Worm (Caenorhabditis elegans): ENCODE results near the gene mak-1.

Gene mak-1

DNA sequence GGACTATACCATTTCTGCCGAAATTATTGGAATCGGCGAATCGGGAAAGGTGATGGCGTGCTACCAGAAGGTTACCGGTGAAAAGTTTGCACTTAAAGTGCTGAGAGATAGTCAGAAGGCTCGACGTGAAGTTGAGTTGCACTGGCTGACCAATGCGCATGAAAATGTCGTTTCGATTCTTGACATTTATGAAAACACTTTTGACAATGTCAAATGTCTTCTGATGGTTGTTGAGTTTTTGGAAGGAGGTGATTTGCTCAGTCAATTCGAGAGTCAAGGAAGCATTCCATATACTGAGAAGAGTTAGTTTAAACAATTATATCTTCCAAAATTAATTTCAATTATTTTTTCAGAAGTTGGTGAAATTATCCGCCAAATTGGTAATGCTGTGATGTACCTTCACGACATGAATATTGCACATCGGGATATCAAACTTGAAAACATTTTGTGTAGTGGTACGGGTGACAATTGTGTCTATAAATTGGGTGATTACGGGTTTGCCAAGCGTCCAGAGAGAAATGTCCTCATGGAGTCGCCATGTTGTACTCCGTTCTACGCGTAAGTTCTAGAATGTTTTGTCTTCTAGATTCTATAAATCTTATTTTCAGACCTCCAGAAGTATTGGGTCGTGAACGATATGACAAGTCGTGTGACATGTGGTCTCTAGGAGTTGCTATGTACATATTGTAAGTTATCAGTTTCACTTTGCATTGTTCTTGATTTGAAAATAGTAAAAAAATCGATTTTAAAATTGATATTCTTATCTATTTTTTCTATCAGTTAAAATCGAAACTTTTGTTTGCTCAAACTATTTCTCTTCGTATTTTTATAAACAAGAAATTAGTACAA, 1.8 kb downstream of the mak-1 start (continued):
- TF ChIP-seq snpc-4 (GFP tag; optimal IDR thresholded peaks at IDR 0.05) (no peak), snpc-4 (tag; optimal IDR thresholded peaks at IDR 0.05) (no peak)

DNA sequence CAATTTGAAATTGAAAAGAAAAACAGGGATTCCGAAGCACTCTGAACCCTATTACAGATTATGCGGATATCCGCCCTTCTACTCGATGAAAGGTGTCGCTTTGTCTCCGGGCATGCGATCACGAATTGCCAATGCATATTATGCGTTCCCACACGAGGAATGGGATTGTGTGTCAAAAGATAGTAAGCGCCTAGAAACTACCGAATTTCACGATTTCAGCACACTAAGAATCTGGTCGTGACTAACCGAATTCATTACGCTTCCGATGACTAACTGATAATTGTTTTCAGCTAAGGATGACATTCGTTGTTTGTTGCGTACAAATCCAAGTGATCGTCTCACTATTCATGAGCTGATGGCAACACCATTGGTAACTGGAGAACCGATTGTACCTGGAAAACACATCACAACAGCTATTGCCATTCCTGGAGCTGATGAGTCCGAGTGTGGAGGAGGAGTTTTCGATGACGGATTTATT, 2.5 kb downstream of the mak-1 start:
- TF ChIP-seq ets-4 (GFP tag; optimal IDR thresholded peaks at IDR 0.05) (peak; percentile 70), ZK185.1 (tag; optimal IDR thresholded peaks at IDR 0.05; ENCODE audit: poor library complexity, severe bottlenecking) (peak; percentile 56), gei-17 (GFP tag; optimal IDR thresholded peaks at IDR 0.05) (peak; percentile 37), athp-1 (tag; optimal IDR thresholded peaks at IDR 0.05) (peak; percentile 23), K11D2.4 (GFP tag; IDR thresholded peaks at IDR 0.05) (peak; percentile 44), B0019.2 (GFP tag; conservative IDR thresholded peaks at IDR 0.05) (no peak), dpl-1 (GFP tag; optimal IDR thresholded peaks at IDR 0.05) (no peak), let-526 (GFP tag; IDR thresholded peaks at IDR 0.05) (peak; percentile 44; the same call in 1 of the 2 replicates), F57C9.4 (tag; optimal IDR thresholded peaks at IDR 0.05) (peak; percentile 29), F37B4.10 (GFP tag; IDR thresholded peaks at IDR 0.05) (0 out of 2 replicates have a peak, but pooled peaks have one; percentile 48), aptf-2 (GFP tag; conservative IDR thresholded peaks at IDR 0.05) (peak; percentile 50; the same call in 1 of the 2 replicates), zim-3 (tag; optimal IDR thresholded peaks at IDR 0.05) (peak; percentile 77), fkh-3 (tag; optimal IDR thresholded peaks at IDR 0.05) (peak; percentile 31), Y67H2A.10 (GFP tag; conservative IDR thresholded peaks at IDR 0.05) (no peak), F52B5.7 (tag; optimal IDR thresholded peaks at IDR 0.05) (peak; percentile 24), ama-1 (optimal IDR thresholded peaks at IDR 0.05) (peak; percentile 23), ama-1 (GFP tag; optimal IDR thresholded peaks at IDR 0.05) (no peak), cebp-1 (GFP tag; IDR thresholded peaks at IDR 0.05) (peak; percentile 52), cebp-1 (tag; optimal IDR thresholded peaks at IDR 0.05) (peak; percentile 66), ztf-22 (GFP tag; optimal IDR thresholded peaks at IDR 0.05) (no peak), D2030.7 (GFP tag; IDR thresholded peaks at IDR 0.05) (no peak), nfya-2 (GFP tag; IDR thresholded peaks at IDR 0.05) (no peak), pbrm-1 (GFP tag; IDR thresholded peaks at IDR 0.05) (no peak; the same call in 1 of the 2 replicates), Y79H2A.3 (GFP tag; conservative IDR thresholded peaks at IDR 0.05) (0 out of 2 replicates have a peak, but pooled peaks have one; percentile 6), ztf-26 (tag; optimal IDR thresholded peaks at IDR 0.05) (peak; percentile 47), repo-1 (tag; optimal IDR thresholded peaks at IDR 0.05) (peak; percentile 92), T26A5.8 (tag; optimal IDR thresholded peaks at IDR 0.05) (peak; percentile 45), B0336.3 (GFP tag; IDR thresholded peaks at IDR 0.05) (peak; percentile 70), hsf-1 (GFP tag; IDR thresholded peaks at IDR 0.05) (no peak), bed-2 (GFP tag; IDR thresholded peaks at IDR 0.05) (no peak), let-607 (tag; optimal IDR thresholded peaks at IDR 0.05) (peak in 1 of 2 experiments; percentile 51), lin-54 (GFP tag; optimal IDR thresholded peaks at IDR 0.05) (peak; percentile 8), F57A8.1 (GFP tag; optimal IDR thresholded peaks at IDR 0.05) (peak; percentile 20), madf-3 (GFP tag; IDR thresholded peaks at IDR 0.05) (peak; percentile 64; the same call in 1 of the 2 replicates), attf-5 (GFP tag; optimal IDR thresholded peaks at IDR 0.05) (peak; percentile 29), hmg-1.2 (GFP tag; IDR thresholded peaks at IDR 0.05) (peak; percentile 23; the same call in 1 of the 2 replicates), dox-1 (GFP tag; IDR thresholded peaks at IDR 0.05) (peak; percentile 52; the same call in 1 of the 2 replicates), F33H1.4 (GFP tag; IDR thresholded peaks at IDR 0.05) (no peak), ceh-27 (GFP tag; optimal IDR thresholded peaks at IDR 0.05) (no peak), ztf-25 (GFP tag; IDR thresholded peaks at IDR 0.05) (0 out of 2 replicates have a peak, but pooled peaks have one; percentile 52), C06A6.2 (GFP tag; conservative IDR thresholded peaks at IDR 0.05) (no peak; the same call in 1 of the 2 replicates), dpff-1 (tag; optimal IDR thresholded peaks at IDR 0.05) (no peak), egl-44 (GFP tag; IDR thresholded peaks at IDR 0.05) (0 out of 2 replicates have a peak, but pooled peaks have one; percentile 16)
